Worm (Caenorhabditis elegans) whole organism, young adult: ENCODE measurements around the gene gst-9.
"Not testable (repeated sequence)": the region's sequence is repeated elsewhere in the genome, so short reads cannot be mapped to it uniquely, and the experiment has no call there.

ENCODE experiments used
- B0019.2 ChIP-seq: fragments of 200-800 bp; sonication (Bioruptor generic); conservative IDR thresholded peaks from 2 replicates; pipeline ENCODE4 v1.3.6; 2022; ENCODE audit warnings: missing genetic modification reagents, missing genetic modification characterization, missing compliant biosample characterization
- B0261.1 ChIP-seq: sonication (generic microtip); optimal IDR thresholded peaks from 2 replicates; lab custom pipeline; 2016; ENCODE audit warnings: mild to moderate bottlenecking, missing genetic modification characterization, moderate library complexity, missing compliant biosample characterization
- B0336.3 ChIP-seq: fragments of 200-800 bp; sonication (Bioruptor generic); IDR thresholded peaks from 2 replicates; pipeline ENCODE4 v1.3.6; 2022; ENCODE audit warnings: missing genetic modification characterization, missing compliant biosample characterization
- C17E4.6 ChIP-seq: fragments of 200-800 bp; sonication (Bioruptor generic); IDR thresholded peaks from 2 replicates; pipeline ENCODE4 v1.3.6; 2022; ENCODE audit warnings: missing genetic modification reagents, missing genetic modification characterization, missing compliant biosample characterization
- D2030.7 ChIP-seq: fragments of 200-800 bp; sonication (Bioruptor generic); IDR thresholded peaks from 2 replicates; pipeline ENCODE4 v1.3.6; 2022; ENCODE audit warnings: missing genetic modification reagents, missing genetic modification characterization, missing compliant biosample characterization
- F23B12.7 ChIP-seq: sonication (generic microtip); optimal IDR thresholded peaks from 2 replicates; lab custom pipeline; 2017; ENCODE audit warnings: missing genetic modification characterization, mild to moderate bottlenecking, missing compliant biosample characterization, antibody characterized with exemption, moderate library complexity; ENCODE audit not compliant: insufficient read depth
- F39B2.1 ChIP-seq: fragments of 200-800 bp; sonication (Bioruptor generic); IDR thresholded peaks from 2 replicates; pipeline ENCODE4 v1.3.6; 2022; ENCODE audit warnings: missing genetic modification reagents, missing genetic modification characterization, missing compliant biosample characterization
- F55B11.4 ChIP-seq: sonication (generic microtip); optimal IDR thresholded peaks from 2 replicates; lab custom pipeline; 2016; ENCODE audit warnings: missing compliant biosample characterization, missing genetic modification characterization, borderline replicate concordance; ENCODE audit not compliant: insufficient read depth
- K12H6.12 ChIP-seq: fragments of 200-800 bp; sonication (Bioruptor generic); optimal IDR thresholded peaks from 2 replicates; lab custom pipeline; 2018; ENCODE audit warnings: mild to moderate bottlenecking, missing genetic modification characterization, missing compliant biosample characterization
- Y53F4B.3 ChIP-seq: fragments of 200-800 bp; sonication (Bioruptor generic); IDR thresholded peaks from 2 replicates; pipeline ENCODE4 v1.3.6; 2022; ENCODE audit warnings: missing genetic modification reagents, missing genetic modification characterization, missing compliant biosample characterization
- Y53G8AR.9 ChIP-seq: fragments of 200-800 bp; sonication (Bioruptor generic); conservative IDR thresholded peaks from 2 replicates; pipeline ENCODE4 v1.3.6; 2022; ENCODE audit warnings: missing genetic modification reagents, missing genetic modification characterization, missing compliant biosample characterization
- Y95B8A.8 ChIP-seq: fragments of 200-800 bp; sonication (Bioruptor generic); IDR thresholded peaks from 2 replicates; pipeline ENCODE4 v1.3.6; 2022; ENCODE audit warnings: missing genetic modification reagents, missing genetic modification characterization, missing compliant biosample characterization
- ZK185.1 ChIP-seq: sonication (generic microtip); optimal IDR thresholded peaks from 2 replicates; lab custom pipeline; 2016; ENCODE audit warnings: mild to moderate bottlenecking, missing genetic modification characterization, missing compliant biosample characterization; ENCODE audit not compliant: poor library complexity, severe bottlenecking
- ama-1 ChIP-seq, 3 experiments: fragments of 150-350 bp in 1 of 3; sonication (generic microtip) in 2 of 3; optimal IDR thresholded peaks; 2 replicates each; lab custom pipeline; 2014 to 2018; ENCODE audit warnings: missing biosample characterization in 2 of 3, missing genetic modification characterization in 2 of 3, missing genetic modification reagents in 2 of 3
- aptf-2 ChIP-seq: fragments of 200-800 bp; sonication (Bioruptor generic); conservative IDR thresholded peaks from 2 replicates; pipeline ENCODE4 v1.3.6; 2022; ENCODE audit warnings: missing genetic modification reagents, missing genetic modification characterization, missing compliant biosample characterization
- attf-5 ChIP-seq: fragments of 200-800 bp; sonication (Bioruptor generic); optimal IDR thresholded peaks from 2 replicates; lab custom pipeline; 2018; ENCODE audit warnings: mild to moderate bottlenecking, missing genetic modification characterization, missing compliant biosample characterization
- cebp-1 ChIP-seq, 2 experiments: fragments of 200-800 bp in 1 of 2; sonication (Bioruptor generic) in 1 of 2; sonication (generic microtip) in 1 of 2; IDR thresholded peaks in 1 of 2; optimal IDR thresholded peaks in 1 of 2; 2 replicates each; pipeline versions ENCODE4 v1.3.6 to Lab custom; 2017 to 2022; ENCODE audit warnings: missing compliant biosample characterization in 2 of 2, missing genetic modification characterization in 2 of 2, mild to moderate bottlenecking in 1 of 2, missing genetic modification reagents in 1 of 2, moderate library complexity in 1 of 2
- ceh-100 ChIP-seq: fragments of 200-800 bp; sonication (Bioruptor generic); IDR thresholded peaks from 2 replicates; pipeline ENCODE4 v1.3.6; 2022; ENCODE audit warnings: missing genetic modification reagents, missing genetic modification characterization, missing compliant biosample characterization
- ceh-58 ChIP-seq: fragments of 200-800 bp; sonication (Bioruptor generic); IDR thresholded peaks from 2 replicates; pipeline ENCODE4 v1.3.6; 2022; ENCODE audit warnings: missing genetic modification characterization, missing compliant biosample characterization
- ceh-91 ChIP-seq: fragments of 200-800 bp; sonication (Bioruptor generic); IDR thresholded peaks from 2 replicates; pipeline ENCODE4 v1.3.6; 2022; ENCODE audit warnings: missing genetic modification reagents, missing genetic modification characterization, missing compliant biosample characterization
- dox-1 ChIP-seq: fragments of 200-800 bp; sonication (Bioruptor generic); IDR thresholded peaks from 2 replicates; pipeline ENCODE4 v1.3.6; 2022; ENCODE audit warnings: missing genetic modification reagents, missing genetic modification characterization, missing compliant biosample characterization
- dpl-1 ChIP-seq: fragments of 150-350 bp; optimal IDR thresholded peaks from 2 replicates; lab custom pipeline; 2014; ENCODE audit warnings: missing biosample characterization, missing genetic modification reagents, missing genetic modification characterization
- egl-44 ChIP-seq: fragments of 200-800 bp; sonication (Bioruptor generic); IDR thresholded peaks from 2 replicates; pipeline ENCODE4 v1.3.6; 2022; ENCODE audit warnings: missing genetic modification reagents, missing genetic modification characterization, missing compliant biosample characterization
- him-1 ChIP-seq: sonication (generic microtip); optimal IDR thresholded peaks from 2 replicates; lab custom pipeline; 2016; ENCODE audit warnings: missing genotype, missing genetic modification reagents, missing genetic modification characterization, missing compliant biosample characterization
- hlh-12 ChIP-seq: sonication (generic microtip); optimal IDR thresholded peaks from 2 replicates; lab custom pipeline; 2016; ENCODE audit warnings: missing genetic modification characterization, missing compliant biosample characterization
- hlh-26 ChIP-seq: fragments of 200-800 bp; sonication (Bioruptor generic); conservative IDR thresholded peaks from 2 replicates; pipeline ENCODE4 v1.3.6; 2022; ENCODE audit warnings: missing genetic modification reagents, missing genetic modification characterization, missing compliant biosample characterization
- lag-1 ChIP-seq: fragments of 200-800 bp; sonication (Bioruptor generic); IDR thresholded peaks from 2 replicates; pipeline ENCODE4 v1.3.6; 2022; ENCODE audit warnings: missing genetic modification reagents, missing genetic modification characterization, missing compliant biosample characterization
- lin-40 ChIP-seq: sonication (generic microtip); optimal IDR thresholded peaks from 2 replicates; lab custom pipeline; 2016; ENCODE audit warnings: missing genetic modification characterization, mild to moderate bottlenecking, missing compliant biosample characterization, missing genotype, missing genetic modification reagents
- lir-1 ChIP-seq: fragments of 200-800 bp; sonication (Bioruptor generic); conservative IDR thresholded peaks from 2 replicates; pipeline ENCODE4 v1.3.6; 2022; ENCODE audit warnings: missing genetic modification reagents, missing genetic modification characterization, missing compliant biosample characterization
- lsl-1 ChIP-seq: fragments of 200-800 bp; sonication (Bioruptor generic); optimal IDR thresholded peaks from 2 replicates; lab custom pipeline; 2018; ENCODE audit warnings: mild to moderate bottlenecking, missing genetic modification characterization, moderate library complexity, missing compliant biosample characterization
- madf-10 ChIP-seq: sonication (generic microtip); optimal IDR thresholded peaks from 2 replicates; lab custom pipeline; 2016; ENCODE audit warnings: mild to moderate bottlenecking, missing genetic modification characterization, missing compliant biosample characterization
- madf-3 ChIP-seq: fragments of 200-800 bp; sonication (Bioruptor generic); IDR thresholded peaks from 2 replicates; pipeline ENCODE4 v1.3.6; 2022; ENCODE audit warnings: missing genetic modification reagents, missing genetic modification characterization, missing compliant biosample characterization
- nfyb-1 ChIP-seq: fragments of 200-800 bp; sonication (Bioruptor generic); IDR thresholded peaks from 2 replicates; pipeline ENCODE4 v1.3.6; 2022; ENCODE audit warnings: missing genetic modification reagents, missing genetic modification characterization, missing compliant biosample characterization
- nhr-179 ChIP-seq: sonication (generic microtip); optimal IDR thresholded peaks from 2 replicates; lab custom pipeline; 2016; ENCODE audit warnings: mild to moderate bottlenecking, missing genetic modification characterization, missing compliant biosample characterization
- pbrm-1 ChIP-seq: fragments of 200-800 bp; sonication (Bioruptor generic); IDR thresholded peaks from 2 replicates; pipeline ENCODE4 v1.3.6; 2022; ENCODE audit warnings: missing genetic modification reagents, missing genetic modification characterization, missing compliant biosample characterization
- pha-4 ChIP-seq: fragments of 150-350 bp; sonication (generic microtip); optimal IDR thresholded peaks from 2 replicates; lab custom pipeline; 2014; ENCODE audit warnings: missing biosample characterization, missing genetic modification reagents, missing genetic modification characterization
- sdz-38 ChIP-seq: sonication (generic microtip); optimal IDR thresholded peaks from 2 replicates; lab custom pipeline; 2016; ENCODE audit warnings: missing genotype, missing genetic modification characterization, missing compliant biosample characterization
- snpc-3.4 ChIP-seq: sonication (generic microtip); optimal IDR thresholded peaks from 2 replicates; lab custom pipeline; 2017; ENCODE audit warnings: missing genetic modification characterization, mild to moderate bottlenecking, missing compliant biosample characterization, antibody characterized with exemption, moderate library complexity, missing genotype, missing genetic modification reagents
- snpc-4 ChIP-seq, 5 experiments: fragments of 150-350 bp in 1 of 5; sonication (generic microtip) in 4 of 5; optimal IDR thresholded peaks; 2 replicates each; lab custom pipeline; 2014 to 2018; ENCODE audit warnings: missing genetic modification characterization in 5 of 5, missing biosample characterization in 3 of 5, antibody characterized with exemption in 2 of 5, mild to moderate bottlenecking in 2 of 5, missing compliant biosample characterization in 2 of 5, missing genotype in 2 of 5, moderate library complexity in 2 of 5, missing genetic modification reagents in 1 of 5
- tbp1 ChIP-seq: fragments of 200-800 bp; sonication (Bioruptor generic); optimal IDR thresholded peaks from 2 replicates; lab custom pipeline; 2018; ENCODE audit warnings: mild to moderate bottlenecking, missing genetic modification characterization, missing compliant biosample characterization
- tbx-9 ChIP-seq: sonication (generic microtip); optimal IDR thresholded peaks from 2 replicates; lab custom pipeline; 2016; ENCODE audit warnings: borderline replicate concordance, missing genetic modification characterization, inconsistent platforms, missing compliant biosample characterization
- xnd-1 ChIP-seq: sonication (generic microtip); optimal IDR thresholded peaks from 2 replicates; lab custom pipeline; 2016; ENCODE audit warnings: missing genotype, missing genetic modification reagents, missing genetic modification characterization, missing compliant biosample characterization
- ztf-22 ChIP-seq: fragments of 200-800 bp; sonication (Bioruptor generic); optimal IDR thresholded peaks from 2 replicates; lab custom pipeline; 2018; ENCODE audit warnings: mild to moderate bottlenecking, missing genetic modification characterization, moderate library complexity, missing compliant biosample characterization
- ztf-6 ChIP-seq: fragments of 200-800 bp; sonication (Bioruptor generic); IDR thresholded peaks from 2 replicates; pipeline ENCODE4 v1.3.6; 2022; ENCODE audit warnings: missing genetic modification reagents, missing genetic modification characterization, missing compliant biosample characterization

Gene gst-9

ce11 chrII:4903696-4904095, 12.3 kb downstream of the gst-9 start, which contains the start of gene sgt-1:
TSS of gene sgt-1 (minus strand) at chrII:4903796.
- TF ChIP-seq tbx-9 (tag; lab: Kevin White, UChicago); Y53F4B.3 (GFP tag; lab: Robert Waterston, UW); F55B11.4 (tag; lab: Kevin White, UChicago): not testable (repeated sequence)

ce11 chrII:4904277-4904676, 12.9 kb downstream of the gst-9 start:
- TF ChIP-seq ama-1 (optimal IDR thresholded peaks at IDR 0.05; lab: Kevin White, UChicago) = no peak
- no peak for TF ChIP-seq ama-1 (GFP tag; optimal IDR thresholded peaks at IDR 0.05; lab: Kevin White, UChicago)
- no peak for TF ChIP-seq F39B2.1 (GFP tag; lab: Robert Waterston, UW)
- TF ChIP-seq him-1 (tag; lab: Kevin White, UChicago) = no peak
- no peak; the same call in 1 of the 2 replicates for TF ChIP-seq B0336.3 (GFP tag; lab: Robert Waterston, UW)
- no peak for TF ChIP-seq sdz-38 (tag; lab: Kevin White, UChicago)
- peak; percentile 37 for TF ChIP-seq pha-4
- peak; percentile 80 for TF ChIP-seq F23B12.7 (tag; lab: Kevin White, UChicago)
- TF ChIP-seq ceh-58 (GFP tag; lab: Robert Waterston, UW) = no peak
- TF ChIP-seq hlh-26 (GFP tag; lab: Robert Waterston, UW) = no peak
- no peak for TF ChIP-seq ztf-6 (GFP tag; lab: Robert Waterston, UW)
- no peak for TF ChIP-seq aptf-2 (GFP tag; lab: Robert Waterston, UW)
- peak; percentile 47 for TF ChIP-seq snpc-4 (GFP tag; optimal IDR thresholded peaks at IDR 0.05; lab: Kevin White, UChicago)
- TF ChIP-seq snpc-4 (tag; optimal IDR thresholded peaks at IDR 0.05; lab: Kevin White, UChicago) = peak; percentile 59 to 84 (median 65)
- TF ChIP-seq B0261.1 (tag; lab: Kevin White, UChicago) = no peak
- TF ChIP-seq nhr-179 = no peak
- TF ChIP-seq ceh-91 (GFP tag; lab: Robert Waterston, UW) = peak; percentile 39; the same call in 1 of the 2 replicates
- TF ChIP-seq madf-3 = peak; percentile 29; the same call in 1 of the 2 replicates
- peak; percentile 60 for TF ChIP-seq snpc-3.4
- TF ChIP-seq madf-10 (tag; lab: Kevin White, UChicago) = peak; percentile 40
- TF ChIP-seq lag-1 = no peak
- no peak for TF ChIP-seq ztf-22 (GFP tag; lab: Kevin White, UChicago)
- TF ChIP-seq cebp-1 (GFP tag; IDR thresholded peaks at IDR 0.05; lab: Robert Waterston, UW) = peak; percentile 66
- TF ChIP-seq cebp-1 (tag; optimal IDR thresholded peaks at IDR 0.05; lab: Kevin White, UChicago) = peak; percentile 80
- no peak for TF ChIP-seq Y53F4B.3 (GFP tag; lab: Robert Waterston, UW)
- peak; percentile 77 for TF ChIP-seq lsl-1
- TF ChIP-seq attf-5 (GFP tag; lab: Kevin White, UChicago) = peak; percentile 40
- TF ChIP-seq lin-40 (tag; lab: Kevin White, UChicago) = peak; percentile 24
- TF ChIP-seq D2030.7 (GFP tag; lab: Robert Waterston, UW) = peak; percentile 69
- TF ChIP-seq pbrm-1 (GFP tag; lab: Robert Waterston, UW) = peak; percentile 67; the same call in 1 of the 2 replicates
- peak; percentile 62 for TF ChIP-seq tbp1 (GFP tag; lab: Kevin White, UChicago)
- TF ChIP-seq egl-44 (GFP tag; lab: Robert Waterston, UW) = no peak
- TF ChIP-seq dpl-1 (GFP tag; lab: Kevin White, UChicago) = peak; percentile 31
- TF ChIP-seq Y95B8A.8 (GFP tag; lab: Robert Waterston, UW) = 0 out of 2 replicates have a peak, but pooled peaks have one; percentile 60
- TF ChIP-seq Y53G8AR.9 (GFP tag; lab: Robert Waterston, UW) = no peak
- peak; percentile 7 for TF ChIP-seq K12H6.12 (tag; lab: Kevin White, UChicago)
- TF ChIP-seq lir-1 (GFP tag; lab: Robert Waterston, UW) = 0 out of 2 replicates have a peak, but pooled peaks have one; percentile 10
- peak; percentile 26 for TF ChIP-seq xnd-1 (tag; lab: Kevin White, UChicago)
- 0 out of 2 replicates have a peak, but pooled peaks have one; percentile 27 for TF ChIP-seq nfyb-1 (GFP tag; lab: Robert Waterston, UW)
- TF ChIP-seq C17E4.6 (GFP tag; lab: Robert Waterston, UW) = no peak
- TF ChIP-seq dox-1 (GFP tag; lab: Robert Waterston, UW) = peak; percentile 73
- no peak for TF ChIP-seq B0019.2 (GFP tag; lab: Robert Waterston, UW)
- TF ChIP-seq ZK185.1 (tag; lab: Kevin White, UChicago) = peak; percentile 58
- TF ChIP-seq hlh-12 (tag; lab: Kevin White, UChicago) = no peak
- no peak for TF ChIP-seq ceh-100
